Worm (Caenorhabditis elegans) whole organism, L4 larva: ENCODE measurements around the gene fipr-8.

Experiments
- D1046.2 ChIP-seq: fragments of 200-800 bp; sonication (Bioruptor generic); IDR thresholded peaks from 2 replicates; pipeline ENCODE4 v1.3.6; 2022; ENCODE audit warnings: missing genetic modification characterization, missing compliant biosample characterization
- F10B5.3 ChIP-seq: sonication (generic microtip); optimal IDR thresholded peaks from 2 replicates; lab custom pipeline; 2016; ENCODE audit warnings: mild to moderate bottlenecking, missing genetic modification characterization, missing compliant biosample characterization
- F37D6.2 ChIP-seq: sonication (generic microtip); optimal IDR thresholded peaks from 2 replicates; lab custom pipeline; 2016; ENCODE audit warnings: mild to moderate bottlenecking, missing genetic modification characterization, missing compliant biosample characterization
- F44E2.7 ChIP-seq: fragments of 200-800 bp; sonication (Bioruptor generic); IDR thresholded peaks from 2 replicates; pipeline ENCODE4 v2.1.2; 2022; ENCODE audit warnings: missing genetic modification characterization, missing compliant biosample characterization
- Y105C5A.15 ChIP-seq: fragments of 200-800 bp; sonication (Bioruptor generic); IDR thresholded peaks from 2 replicates; pipeline ENCODE4 v1.3.6; 2022; ENCODE audit warnings: missing genetic modification characterization, missing compliant biosample characterization
- Y5F2A.4 ChIP-seq: fragments of 200-800 bp; sonication (Bioruptor generic); optimal IDR thresholded peaks from 2 replicates; lab custom pipeline; 2018; ENCODE audit warnings: mild to moderate bottlenecking, missing genetic modification characterization, missing compliant biosample characterization
- ZK546.5 ChIP-seq, 2 experiments: sonication (generic microtip); optimal IDR thresholded peaks; 2 replicates each; lab custom pipeline; 2017; ENCODE audit warnings: missing biosample characterization in 2 of 2, missing genetic modification characterization in 2 of 2
- aha-1 ChIP-seq: fragments of 150-350 bp; peaks from one replicate; lab custom pipeline; 2014; ENCODE audit warnings: missing biosample characterization, missing genetic modification characterization
- aly-2 ChIP-seq: sonication (generic microtip); optimal IDR thresholded peaks from 2 replicates; lab custom pipeline; 2018; ENCODE audit warnings: missing biosample characterization, missing genetic modification characterization
- attf-4 ChIP-seq: sonication (generic microtip); optimal IDR thresholded peaks from 3 replicates; lab custom pipeline; 2017; ENCODE audit warnings: missing biosample characterization, missing genetic modification characterization
- ceh-28 ChIP-seq: fragments of 150-350 bp; optimal IDR thresholded peaks from 2 replicates; lab custom pipeline; 2014; ENCODE audit warnings: missing biosample characterization, missing genetic modification reagents, missing genetic modification characterization
- ceh-32 ChIP-seq: sonication (generic microtip); optimal IDR thresholded peaks from 2 replicates; lab custom pipeline; 2016; ENCODE audit warnings: mild to moderate bottlenecking, missing genetic modification characterization, missing compliant biosample characterization; ENCODE audit not compliant: poor library complexity
- ceh-62 ChIP-seq: sonication (generic microtip); optimal IDR thresholded peaks from 2 replicates; lab custom pipeline; 2017; ENCODE audit warnings: missing biosample characterization, missing genetic modification characterization
- daf-19 ChIP-seq: fragments of 200-800 bp; sonication (Bioruptor generic); conservative IDR thresholded peaks from 2 replicates; pipeline ENCODE4 v1.3.6; 2022; ENCODE audit warnings: missing genetic modification characterization, missing compliant biosample characterization
- dmd-6 ChIP-seq: fragments of 200-800 bp; sonication (Bioruptor generic); IDR thresholded peaks from 2 replicates; pipeline ENCODE4 v1.3.6; 2022; ENCODE audit warnings: missing genetic modification reagents, missing genetic modification characterization, missing compliant biosample characterization
- dmd-9 ChIP-seq: fragments of 200-800 bp; sonication (Bioruptor generic); IDR thresholded peaks from 2 replicates; pipeline ENCODE4 v1.3.6; 2022; ENCODE audit warnings: missing genetic modification reagents, missing genetic modification characterization, missing compliant biosample characterization
- dve-1 ChIP-seq: sonication (generic microtip); optimal IDR thresholded peaks from 2 replicates; lab custom pipeline; 2017; ENCODE audit warnings: antibody characterized with exemption, mild to moderate bottlenecking, missing genetic modification characterization, missing compliant biosample characterization; ENCODE audit not compliant: insufficient read depth
- fkh-10 ChIP-seq: fragments of 150-350 bp; optimal IDR thresholded peaks from 2 replicates; lab custom pipeline; 2014; ENCODE audit warnings: missing biosample characterization, missing genetic modification reagents, missing genetic modification characterization
- hlh-11 ChIP-seq: fragments of 200-800 bp; sonication (Bioruptor generic); optimal IDR thresholded peaks from 2 replicates; lab custom pipeline; 2018; ENCODE audit warnings: mild to moderate bottlenecking, missing genetic modification characterization, missing compliant biosample characterization
- hlh-30 ChIP-seq: sonication (generic microtip); optimal IDR thresholded peaks from 2 replicates; lab custom pipeline; 2017; ENCODE audit warnings: antibody characterized with exemption, mild to moderate bottlenecking, missing genetic modification characterization, missing compliant biosample characterization; ENCODE audit not compliant: insufficient read depth
- hmg-1.1 ChIP-seq: fragments of 200-800 bp; sonication (Bioruptor generic); IDR thresholded peaks from 2 replicates; pipeline ENCODE4 v1.3.6; 2022; ENCODE audit warnings: missing genetic modification reagents, missing genetic modification characterization, missing compliant biosample characterization
- jun-1 ChIP-seq: fragments of 150-350 bp; optimal IDR thresholded peaks from 2 replicates; lab custom pipeline; 2014; ENCODE audit warnings: missing biosample characterization, missing genetic modification reagents, missing genetic modification characterization
- lin-29 ChIP-seq: fragments of 200-800 bp; sonication (Bioruptor generic); IDR thresholded peaks from 2 replicates; pipeline ENCODE4 v1.3.6; 2022; ENCODE audit warnings: missing genetic modification reagents, missing genetic modification characterization, missing compliant biosample characterization
- lin-38 ChIP-seq: fragments of 200-800 bp; sonication (Bioruptor generic); IDR thresholded peaks from 2 replicates; pipeline ENCODE4 v1.3.6; 2022; ENCODE audit warnings: missing genetic modification reagents, missing genetic modification characterization, missing compliant biosample characterization
- lin-39 ChIP-seq: fragments of 150-350 bp; optimal IDR thresholded peaks from 2 replicates; lab custom pipeline; 2014; ENCODE audit warnings: missing biosample characterization, missing genetic modification reagents, missing genetic modification characterization
- lir-3 ChIP-seq: sonication (generic microtip); optimal IDR thresholded peaks from 2 replicates; lab custom pipeline; 2016; ENCODE audit warnings: mild to moderate bottlenecking, missing genetic modification characterization, missing compliant biosample characterization
- mdt-29 ChIP-seq: fragments of 200-800 bp; sonication (Bioruptor generic); IDR thresholded peaks from 2 replicates; pipeline ENCODE4 v1.3.6; 2022; ENCODE audit warnings: missing genetic modification reagents, missing genetic modification characterization, missing compliant biosample characterization
- mep-1 ChIP-seq: fragments of 150-350 bp; sonication (generic microtip); optimal IDR thresholded peaks from 3 replicates; lab custom pipeline; 2014; ENCODE audit warnings: missing biosample characterization, missing genetic modification characterization
- mes-2 ChIP-seq: sonication (generic microtip); optimal IDR thresholded peaks from 2 replicates; lab custom pipeline; 2016; ENCODE audit warnings: missing genotype, mild to moderate bottlenecking, missing genetic modification characterization, missing compliant biosample characterization; ENCODE audit not compliant: poor library complexity, severe bottlenecking
- mxl-2 ChIP-seq: fragments of 200-800 bp; sonication (Bioruptor generic); conservative IDR thresholded peaks from 2 replicates; pipeline ENCODE4 v1.3.6; 2022; ENCODE audit warnings: missing genetic modification reagents, missing genetic modification characterization, missing compliant biosample characterization
- mxl-3 ChIP-seq: fragments of 200-800 bp; sonication (Bioruptor generic); optimal IDR thresholded peaks from 2 replicates; lab custom pipeline; 2018; ENCODE audit warnings: mild to moderate bottlenecking, missing genetic modification characterization, missing compliant biosample characterization
- nhr-10 ChIP-seq: fragments of 150-350 bp; optimal IDR thresholded peaks from 2 replicates; lab custom pipeline; 2014; ENCODE audit warnings: missing biosample characterization, missing genetic modification characterization
- nhr-111 ChIP-seq: fragments of 200-800 bp; sonication (Bioruptor generic); optimal IDR thresholded peaks from 2 replicates; lab custom pipeline; 2018; ENCODE audit warnings: mild to moderate bottlenecking, missing genetic modification characterization, missing compliant biosample characterization
- nhr-28 ChIP-seq: fragments of 150-350 bp; optimal IDR thresholded peaks from 2 replicates; lab custom pipeline; 2014; ENCODE audit warnings: missing biosample characterization, missing genetic modification characterization
- nhr-42 ChIP-seq: fragments of 200-800 bp; sonication (Bioruptor generic); IDR thresholded peaks from 2 replicates; pipeline ENCODE4 v1.3.6; 2022; ENCODE audit warnings: missing genetic modification characterization, missing compliant biosample characterization
- nhr-48 ChIP-seq: sonication (generic microtip); optimal IDR thresholded peaks from 2 replicates; lab custom pipeline; 2016; ENCODE audit warnings: mild to moderate bottlenecking, missing genetic modification characterization, missing compliant biosample characterization
- nhr-76 ChIP-seq: fragments of 150-350 bp; optimal IDR thresholded peaks from 2 replicates; lab custom pipeline; 2014; ENCODE audit warnings: missing biosample characterization, missing genetic modification characterization
- nhr-77 ChIP-seq: fragments of 150-350 bp; optimal IDR thresholded peaks from 2 replicates; lab custom pipeline; 2014; ENCODE audit warnings: missing biosample characterization, missing genetic modification characterization
- pha-4 ChIP-seq, 2 experiments: fragments of 150-350 bp in 1 of 2; fragments of 200-800 bp in 1 of 2; sonication (Bioruptor generic) in 1 of 2; IDR thresholded peaks in 1 of 2; optimal IDR thresholded peaks in 1 of 2; 2 replicates each; pipeline versions ENCODE4 v1.3.6 to Lab custom; 2014 to 2022; ENCODE audit warnings: missing genetic modification characterization in 2 of 2, missing genetic modification reagents in 2 of 2, missing biosample characterization in 1 of 2, missing compliant biosample characterization in 1 of 2
- php-3 ChIP-seq: fragments of 200-800 bp; sonication (Bioruptor generic); IDR thresholded peaks from 2 replicates; pipeline ENCODE4 v1.3.6; 2022; ENCODE audit warnings: missing genetic modification reagents, missing genetic modification characterization, missing compliant biosample characterization
- pqm-1 ChIP-seq: sonication (generic microtip); optimal IDR thresholded peaks from 2 replicates; lab custom pipeline; 2017; ENCODE audit warnings: missing biosample characterization, missing genetic modification characterization
- rbr-2 ChIP-seq: sonication (generic microtip); optimal IDR thresholded peaks from 2 replicates; lab custom pipeline; 2016; ENCODE audit warnings: missing genotype, missing genetic modification characterization, missing compliant biosample characterization
- sdz-12 ChIP-seq: fragments of 200-800 bp; sonication (Bioruptor generic); optimal IDR thresholded peaks from 2 replicates; lab custom pipeline; 2018; ENCODE audit warnings: mild to moderate bottlenecking, missing genetic modification characterization, missing compliant biosample characterization
- set-16 ChIP-seq: fragments of 200-800 bp; sonication (Bioruptor generic); IDR thresholded peaks from 2 replicates; pipeline ENCODE4 v1.3.6; 2022; ENCODE audit warnings: missing genetic modification reagents, missing genetic modification characterization, missing compliant biosample characterization
- skn-1 ChIP-seq: fragments of 150-350 bp; optimal IDR thresholded peaks from 2 replicates; lab custom pipeline; 2014; ENCODE audit warnings: missing biosample characterization, missing genetic modification characterization
- snpc-1.2 ChIP-seq: fragments of 200-800 bp; sonication (Bioruptor generic); IDR thresholded peaks from 2 replicates; pipeline ENCODE4 v1.3.6; 2022; ENCODE audit warnings: missing genetic modification reagents, missing genetic modification characterization, missing compliant biosample characterization
- snpc-4 ChIP-seq: fragments of 150-350 bp; optimal IDR thresholded peaks from 2 replicates; lab custom pipeline; 2014; ENCODE audit warnings: missing biosample characterization, missing genetic modification characterization
- spr-1 ChIP-seq: sonication (generic microtip); optimal IDR thresholded peaks from 2 replicates; lab custom pipeline; 2016; ENCODE audit warnings: mild to moderate bottlenecking, missing genetic modification characterization, missing compliant biosample characterization
- tag-97 ChIP-seq: fragments of 200-800 bp; sonication (Bioruptor generic); IDR thresholded peaks from 2 replicates; pipeline ENCODE4 v1.3.6; 2022; ENCODE audit warnings: missing genetic modification characterization, missing compliant biosample characterization
- vab-7 ChIP-seq: fragments of 200-800 bp; sonication (Bioruptor generic); IDR thresholded peaks from 2 replicates; pipeline ENCODE4 v1.3.6; 2022; ENCODE audit warnings: missing genetic modification reagents, missing genetic modification characterization, missing compliant biosample characterization
- zfp-2 ChIP-seq: sonication (generic microtip); optimal IDR thresholded peaks from 2 replicates; lab custom pipeline; 2016; ENCODE audit warnings: mild to moderate bottlenecking, missing genetic modification characterization, missing compliant biosample characterization
- zip-11 ChIP-seq: fragments of 200-800 bp; sonication (Bioruptor generic); IDR thresholded peaks from 2 replicates; pipeline ENCODE4 v1.3.6; 2022; ENCODE audit warnings: missing genetic modification characterization, missing compliant biosample characterization
- zip-2 ChIP-seq: fragments of 150-350 bp; optimal IDR thresholded peaks from 2 replicates; lab custom pipeline; 2014; ENCODE audit warnings: missing biosample characterization, missing genetic modification characterization

fipr-8 gene

ce11 chrV:10256050-10256449 is 16.3 kb upstream of the fipr-8 start, which contains the start of gene nhr-232:
nhr-232 (plus strand) TSS chrV:10256170.
- no peak for TF ChIP-seq zip-11 (GFP tag; lab: Robert Waterston, UW)
- no peak for TF ChIP-seq hmg-1.1
- no peak for TF ChIP-seq nhr-76 (tag; lab: Kevin White, UChicago)
- no peak for TF ChIP-seq snpc-4 (tag; lab: Kevin White, UChicago)
- TF ChIP-seq aly-2 (tag; lab: Kevin White, UChicago) = no peak
- no peak for TF ChIP-seq nhr-10 (tag; lab: Kevin White, UChicago)
- no peak for TF ChIP-seq Y105C5A.15
- no peak for TF ChIP-seq Y5F2A.4
- TF ChIP-seq ceh-62 (tag; lab: Kevin White, UChicago) = no peak
- TF ChIP-seq nhr-48 (tag; lab: Kevin White, UChicago) = no peak
- peak; percentile 63 for TF ChIP-seq php-3 (GFP tag; lab: Robert Waterston, UW)
- TF ChIP-seq hlh-30 (tag; lab: Kevin White, UChicago) = peak; percentile 75
- no peak for TF ChIP-seq F44E2.7 (GFP tag; lab: Robert Waterston, UW)
- TF ChIP-seq attf-4 (tag; lab: Kevin White, UChicago) = no peak
- TF ChIP-seq dmd-9 (GFP tag; lab: Robert Waterston, UW) = no peak
- no peak for TF ChIP-seq lin-38 (GFP tag; lab: Robert Waterston, UW)
- TF ChIP-seq zfp-2 = no peak
- no peak for TF ChIP-seq lin-29 (GFP tag; lab: Robert Waterston, UW)
- TF ChIP-seq nhr-111 (GFP tag; lab: Kevin White, UChicago) = no peak
- no peak for TF ChIP-seq zip-2 (tag; lab: Kevin White, UChicago)
- no peak for TF ChIP-seq mxl-2 (GFP tag; lab: Robert Waterston, UW)
- TF ChIP-seq lin-39 = no peak
- no peak for TF ChIP-seq set-16
- TF ChIP-seq jun-1 = no peak
- peak; percentile 33 for TF ChIP-seq mes-2 (tag; lab: Kevin White, UChicago)
- TF ChIP-seq pqm-1 (tag; lab: Kevin White, UChicago) = peak; percentile 86
- TF ChIP-seq D1046.2 = no peak
- no peak for TF ChIP-seq ceh-32 (tag; lab: Kevin White, UChicago)
- no peak for TF ChIP-seq ceh-28 (tag; lab: Kevin White, UChicago)
- no peak for TF ChIP-seq pha-4 (GFP tag; IDR thresholded peaks at IDR 0.05; lab: Robert Waterston, UW)
- peak; percentile 14 for TF ChIP-seq pha-4 (tag; optimal IDR thresholded peaks at IDR 0.05; lab: Kevin White, UChicago)
- TF ChIP-seq nhr-77 = peak; percentile 73
- TF ChIP-seq dmd-6 = peak; percentile 91
- no peak for TF ChIP-seq skn-1
- TF ChIP-seq tag-97 (GFP tag; lab: Robert Waterston, UW) = no peak
- TF ChIP-seq snpc-1.2 (GFP tag; lab: Robert Waterston, UW) = no peak
- TF ChIP-seq dve-1 = peak; percentile 64
- no peak for TF ChIP-seq rbr-2
- peak; percentile 52 for TF ChIP-seq mxl-3
- peak; percentile 75 for TF ChIP-seq hlh-11 (tag; lab: Kevin White, UChicago)
- no peak for TF ChIP-seq vab-7 (GFP tag; lab: Robert Waterston, UW)
- TF ChIP-seq daf-19 = no peak
- no peak for TF ChIP-seq fkh-10 (GFP tag; lab: Kevin White, UChicago)
- TF ChIP-seq aha-1 (tag; lab: Kevin White, UChicago) = no peak
- no peak for TF ChIP-seq mdt-29 (GFP tag; lab: Robert Waterston, UW)
- peak; percentile 80 for TF ChIP-seq nhr-28 (tag; lab: Kevin White, UChicago)
- no peak for TF ChIP-seq nhr-42 (GFP tag; lab: Robert Waterston, UW)
- no peak for TF ChIP-seq F10B5.3 (tag; lab: Kevin White, UChicago)
- TF ChIP-seq spr-1 (tag; lab: Kevin White, UChicago) = no peak
- no peak for TF ChIP-seq sdz-12 (GFP tag; lab: Kevin White, UChicago)
- no peak for TF ChIP-seq ZK546.5 (tag; optimal IDR thresholded peaks at IDR 0.05; lab: Kevin White, UChicago)
- TF ChIP-seq lir-3 (tag; lab: Kevin White, UChicago) = no peak
- no peak for TF ChIP-seq F37D6.2 (tag; lab: Kevin White, UChicago)
- TF ChIP-seq mep-1 = no peak
